Fruit fly (Drosophila melanogaster) whole organism, embryonic: Measurements from ENCODE around the gene Cpr.

ENCODE experiments used
- ATbp ChIP-seq: fragments of 200-800 bp; sonication (Bioruptor generic); optimal IDR thresholded peaks from 2 replicates; lab custom pipeline; 2017; ENCODE audit warnings: missing biosample characterization, mild to moderate bottlenecking, missing genetic modification characterization, missing genetic modification reagents
- Atf3 ChIP-seq: fragments of 200-800 bp; sonication (Bioruptor generic); optimal IDR thresholded peaks from 3 replicates; lab custom pipeline; 2016; ENCODE audit warnings: missing biosample characterization, missing genetic modification characterization
- Atf6 ChIP-seq: fragments of 200-800 bp; sonication (Bioruptor generic); IDR thresholded peaks from 2 replicates; pipeline ENCODE4 v1.3.6; 2022; ENCODE audit warnings: missing biosample characterization, missing genetic modification characterization
- CG10274 ChIP-seq: fragments of 200-800 bp; sonication (Bioruptor generic); optimal IDR thresholded peaks from 3 replicates; lab custom pipeline; 2017; ENCODE audit warnings: missing biosample characterization, mild to moderate bottlenecking, missing genetic modification characterization
- CG10321 ChIP-seq: fragments of 200-800 bp; sonication (Bioruptor generic); IDR thresholded peaks from 2 replicates; pipeline ENCODE4 v1.3.6; 2022; ENCODE audit warnings: missing biosample characterization, missing genetic modification characterization
- CG12942 ChIP-seq: fragments of 200-800 bp; sonication (Bioruptor generic); optimal IDR thresholded peaks from 3 replicates; lab custom pipeline; 2016; ENCODE audit warnings: missing biosample characterization, missing genetic modification characterization
- CG14710 ChIP-seq: fragments of 200-800 bp; sonication (Bioruptor generic); optimal IDR thresholded peaks from 3 replicates; lab custom pipeline; 2019; ENCODE audit warnings: missing biosample characterization, mild to moderate bottlenecking, missing genetic modification characterization, moderate library complexity
- CG1603 ChIP-seq: fragments of 200-800 bp; sonication (Bioruptor generic); optimal IDR thresholded peaks from 2 replicates; lab custom pipeline; 2019; ENCODE audit warnings: missing biosample characterization, mild to moderate bottlenecking, missing genetic modification characterization, moderate library complexity
- CG17829 ChIP-seq: fragments of 200-800 bp; optimal IDR thresholded peaks from 2 replicates; lab custom pipeline; 2019; ENCODE audit warnings: missing biosample characterization, mild to moderate bottlenecking, missing genetic modification characterization, moderate library complexity
- CG1832 ChIP-seq: fragments of 200-800 bp; sonication (Bioruptor generic); optimal IDR thresholded peaks from 2 replicates; lab custom pipeline; 2017; ENCODE audit warnings: missing biosample characterization, mild to moderate bottlenecking, missing genetic modification characterization, inconsistent platforms
- CG18764 ChIP-seq: fragments of 200-800 bp; sonication (Bioruptor generic); optimal IDR thresholded peaks from 3 replicates; lab custom pipeline; 2016; ENCODE audit warnings: missing biosample characterization, missing genetic modification characterization
- CG2712 ChIP-seq: fragments of 200-800 bp; optimal IDR thresholded peaks from 3 replicates; lab custom pipeline; 2019; ENCODE audit warnings: missing biosample characterization, mild to moderate bottlenecking, missing genetic modification characterization, moderate library complexity
- CG32532 ChIP-seq: fragments of 200-800 bp; sonication (Bioruptor generic); IDR thresholded peaks from 2 replicates; pipeline ENCODE4 v1.3.6; 2022; ENCODE audit warnings: missing biosample characterization, missing genetic modification characterization
- CG3281 ChIP-seq: fragments of 200-800 bp; sonication (Bioruptor generic); optimal IDR thresholded peaks from 3 replicates; lab custom pipeline; 2017; ENCODE audit warnings: missing biosample characterization, mild to moderate bottlenecking, missing genetic modification characterization
- CG43689 ChIP-seq: fragments of 200-800 bp; sonication (Bioruptor generic); IDR thresholded peaks from 2 replicates; pipeline ENCODE4 v1.3.6; 2022; ENCODE audit warnings: missing biosample characterization, missing genetic modification characterization
- CG5180 ChIP-seq: fragments of 200-800 bp; sonication (Bioruptor generic); optimal IDR thresholded peaks from 3 replicates; lab custom pipeline; 2017; ENCODE audit warnings: missing biosample characterization, missing genetic modification characterization, mild to moderate bottlenecking, moderate library complexity, missing genetic modification reagents
- CG6654 ChIP-seq: fragments of 200-800 bp; sonication (Bioruptor generic); optimal IDR thresholded peaks from 2 replicates; lab custom pipeline; 2017; ENCODE audit warnings: missing biosample characterization, mild to moderate bottlenecking, missing genetic modification characterization
- CG6791 ChIP-seq: fragments of 200-800 bp; sonication (Bioruptor generic); IDR thresholded peaks from 3 replicates; pipeline ENCODE4 v1.3.6; 2022; ENCODE audit warnings: missing biosample characterization, missing genetic modification characterization; ENCODE audit not compliant: partially characterized antibody
- CG7357 ChIP-seq: fragments of 200-800 bp; sonication (Bioruptor generic); IDR thresholded peaks from 3 replicates; pipeline ENCODE4 v1.3.6; 2022; ENCODE audit warnings: missing biosample characterization, missing genetic modification characterization
- CG8478 ChIP-seq: fragments of >200 bp; optimal IDR thresholded peaks from 2 replicates; lab custom pipeline; 2018
- CG8924 ChIP-seq: fragments of 200-800 bp; optimal IDR thresholded peaks from 3 replicates; lab custom pipeline; 2019; ENCODE audit warnings: missing biosample characterization, mild to moderate bottlenecking, missing genetic modification characterization, moderate library complexity
- CG9727 ChIP-seq: fragments of 200-800 bp; sonication (Bioruptor generic); optimal IDR thresholded peaks from 3 replicates; lab custom pipeline; 2017; ENCODE audit warnings: missing biosample characterization, mild to moderate bottlenecking, missing genetic modification characterization
- Deaf1 ChIP-seq: fragments of 200-800 bp; optimal IDR thresholded peaks from 3 replicates; lab custom pipeline; 2019; ENCODE audit warnings: missing biosample characterization, mild to moderate bottlenecking, missing genetic modification characterization, moderate library complexity
- Dfd ChIP-seq, 2 experiments: fragments of >200 bp; optimal IDR thresholded peaks; 2 replicates each; lab custom pipeline; 2017; ENCODE audit warnings: missing biosample characterization in 2 of 2, missing genetic modification characterization in 2 of 2
- Dip2 ChIP-seq: fragments of 200-800 bp; sonication (Bioruptor generic); IDR thresholded peaks from 2 replicates; pipeline ENCODE4 v1.3.6; 2022; ENCODE audit warnings: missing biosample characterization, missing genetic modification characterization
- Fer3 ChIP-seq: fragments of 200-800 bp; sonication (Bioruptor generic); optimal IDR thresholded peaks from 2 replicates; lab custom pipeline; 2018; ENCODE audit warnings: missing biosample characterization, mild to moderate bottlenecking, missing genetic modification characterization, moderate library complexity
- Kr ChIP-seq: fragments of 200-800 bp; sonication (Bioruptor generic); optimal IDR thresholded peaks from 2 replicates; lab custom pipeline; 2017; ENCODE audit warnings: missing biosample characterization, mild to moderate bottlenecking, missing genetic modification characterization
- Sox102F ChIP-seq: fragments of 200-800 bp; sonication (Bioruptor generic); optimal IDR thresholded peaks from 2 replicates; lab custom pipeline; 2018; ENCODE audit warnings: missing biosample characterization, mild to moderate bottlenecking, missing genetic modification characterization, moderate library complexity
- Stat92E ChIP-seq, 3 experiments: fragments of >200 bp in 2 of 3; fragments of 200-800 bp in 1 of 3; sonication (Bioruptor generic) in 1 of 3; optimal IDR thresholded peaks; 2 replicates each; lab custom pipeline; 2017 to 2019; ENCODE audit warnings: missing biosample characterization in 3 of 3, missing genetic modification characterization in 3 of 3, mild to moderate bottlenecking in 1 of 3, moderate library complexity in 1 of 3
- Taf1 ChIP-seq: fragments of 200-800 bp; sonication (Bioruptor generic); IDR thresholded peaks from 2 replicates; pipeline ENCODE4 v1.3.6; 2022; ENCODE audit warnings: missing biosample characterization, missing genetic modification characterization
- caup ChIP-seq: fragments of 200-800 bp; sonication (Bioruptor generic); optimal IDR thresholded peaks from 3 replicates; lab custom pipeline; 2017; ENCODE audit warnings: missing biosample characterization, mild to moderate bottlenecking, missing genetic modification characterization, moderate library complexity; ENCODE audit not compliant: severe bottlenecking
- ci ChIP-seq: fragments of 200-800 bp; sonication (Bioruptor generic); IDR thresholded peaks from 3 replicates; pipeline ENCODE4 v1.3.6; 2022; ENCODE audit warnings: missing biosample characterization, missing genetic modification characterization
- da ChIP-seq: fragments of 200-800 bp; sonication (Bioruptor generic); optimal IDR thresholded peaks from 2 replicates; lab custom pipeline; 2016; ENCODE audit warnings: missing biosample characterization, missing genetic modification characterization
- dan ChIP-seq: fragments of 200-800 bp; sonication (Bioruptor generic); IDR thresholded peaks from 2 replicates; pipeline ENCODE4 v1.3.6; 2022; ENCODE audit warnings: missing biosample characterization, missing genetic modification characterization
- dmrt99B ChIP-seq: fragments of 200-800 bp; sonication (Bioruptor generic); optimal IDR thresholded peaks from 2 replicates; lab custom pipeline; 2018; ENCODE audit warnings: missing biosample characterization, mild to moderate bottlenecking, missing genetic modification characterization, moderate library complexity
- dysf ChIP-seq: fragments of 200-800 bp; sonication (Bioruptor generic); IDR thresholded peaks from 3 replicates; pipeline ENCODE4 v1.3.6; 2022; ENCODE audit warnings: missing biosample characterization, missing genetic modification characterization
- ewg ChIP-seq: fragments of 200-800 bp; sonication (Bioruptor generic); optimal IDR thresholded peaks from 3 replicates; lab custom pipeline; 2017; ENCODE audit warnings: mild to moderate bottlenecking, missing biosample characterization, missing genetic modification reagents, missing genetic modification characterization
- grau ChIP-seq: fragments of 200-800 bp; optimal IDR thresholded peaks from 3 replicates; lab custom pipeline; 2019; ENCODE audit warnings: missing biosample characterization, mild to moderate bottlenecking, missing genetic modification characterization, moderate library complexity
- gro ChIP-seq: fragments of 200-800 bp; sonication (Bioruptor generic); optimal IDR thresholded peaks from 2 replicates; lab custom pipeline; 2016; ENCODE audit warnings: missing biosample characterization, missing genetic modification characterization
- ham ChIP-seq: fragments of 200-800 bp; sonication (Bioruptor generic); IDR thresholded peaks from 2 replicates; pipeline ENCODE4 v1.3.6; 2022; ENCODE audit warnings: missing biosample characterization, missing genetic modification characterization
- ind ChIP-seq: fragments of 200-800 bp; sonication (Bioruptor generic); optimal IDR thresholded peaks from 3 replicates; lab custom pipeline; 2016; ENCODE audit warnings: missing biosample characterization, missing genetic modification characterization
- insv ChIP-seq, 2 experiments: fragments of 200-800 bp; sonication (Bioruptor generic); optimal IDR thresholded peaks; 3 replicates each; lab custom pipeline; 2016 to 2018; ENCODE audit warnings: missing biosample characterization in 2 of 2, missing genetic modification characterization in 2 of 2
- jigr1 ChIP-seq: fragments of 200-800 bp; sonication (Bioruptor generic); IDR thresholded peaks from 3 replicates; pipeline ENCODE4 v1.3.6; 2022; ENCODE audit warnings: missing biosample characterization, missing genetic modification characterization
- jumu ChIP-seq: fragments of 200-800 bp; sonication (Bioruptor generic); optimal IDR thresholded peaks from 3 replicates; lab custom pipeline; 2016; ENCODE audit warnings: missing biosample characterization, missing genetic modification characterization
- salm ChIP-seq: fragments of 200-800 bp; sonication (Bioruptor generic); optimal IDR thresholded peaks from 2 replicates; lab custom pipeline; 2018; ENCODE audit warnings: missing biosample characterization, mild to moderate bottlenecking, missing genetic modification characterization
- sc ChIP-seq, 3 experiments: fragments of >200 bp in 2 of 3; fragments of 200-800 bp in 1 of 3; sonication (Bioruptor generic) in 1 of 3; optimal IDR thresholded peaks; 2 replicates in 2 of 3; 3 replicates in 1 of 3; lab custom pipeline; 2017; ENCODE audit warnings: mild to moderate bottlenecking in 1 of 3, missing biosample characterization in 1 of 3, missing genetic modification characterization in 1 of 3, missing genetic modification reagents in 1 of 3
- sens ChIP-seq: fragments of 200-800 bp; sonication (Bioruptor generic); peaks from one replicate; lab custom pipeline; 2016; ENCODE audit warnings: missing biosample characterization, missing genetic modification characterization
- sens-2 ChIP-seq: fragments of 200-800 bp; sonication (Bioruptor generic); IDR thresholded peaks from 2 replicates; pipeline ENCODE4 v1.3.6; 2022; ENCODE audit warnings: missing biosample characterization, missing genetic modification characterization
- slbo ChIP-seq: fragments of 200-800 bp; sonication (Bioruptor generic); IDR thresholded peaks from 2 replicates; pipeline ENCODE4 v1.3.6; 2022; ENCODE audit warnings: missing biosample characterization, missing genetic modification characterization
- tin ChIP-seq: fragments of 200-800 bp; sonication (Bioruptor generic); optimal IDR thresholded peaks from 3 replicates; lab custom pipeline; 2016; ENCODE audit warnings: missing biosample characterization, missing genetic modification characterization
- zen ChIP-seq: fragments of 200-800 bp; sonication (Bioruptor generic); optimal IDR thresholded peaks from 3 replicates; lab custom pipeline; 2018; ENCODE audit warnings: missing biosample characterization, mild to moderate bottlenecking, missing genetic modification characterization, moderate library complexity

The Cpr gene

DNA sequence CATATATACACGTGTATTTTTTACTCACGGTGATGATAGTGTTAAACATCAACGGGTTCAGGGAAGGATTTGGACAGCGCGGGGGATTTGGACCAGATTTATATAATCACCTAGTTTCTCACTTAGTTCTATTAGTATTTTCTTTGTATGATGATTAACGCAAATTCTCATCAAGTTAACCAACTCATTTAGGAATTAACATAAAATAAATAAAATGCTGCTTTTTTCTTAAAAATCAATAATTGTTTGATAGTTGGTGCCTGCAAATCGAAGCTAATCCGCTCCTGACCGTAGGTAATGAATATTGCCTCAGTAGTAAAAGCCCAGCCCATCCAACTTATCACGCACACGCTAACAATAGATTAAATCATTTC is 13.2 kb downstream of the Cpr start (continued):
- TF ChIP-seq ewg (peak; percentile 49), ci (peak; percentile 47; the same call in 1 of the 3 replicates), CG3281 (GFP tag; lab: Kevin White, UChicago) (peak; percentile 90), da (GFP tag; lab: Kevin White, UChicago) (peak; percentile 38), caup (GFP tag; lab: Kevin White, UChicago) (peak; percentile 84), salm (tag; lab: Kevin White, UChicago) (peak; percentile 42), dysf (GFP tag; lab: Robert Waterston, UW) (peak; percentile 94), Stat92E (GFP tag; optimal IDR thresholded peaks at IDR 0.05; lab: Kevin White, UChicago) (no peak), dmrt99B (peak; percentile 92), Atf3 (GFP tag; lab: Kevin White, UChicago) (peak; percentile 56), insv (GFP tag; optimal IDR thresholded peaks at IDR 0.05; lab: Kevin White, UChicago) (peak in 1 of 2 experiments; percentile 35), CG32532 (peak; percentile 87), jumu (peak; percentile 76), sc (optimal IDR thresholded peaks at IDR 0.05; lab: Kevin White, UChicago) (no peak), sc (GFP tag; optimal IDR thresholded peaks at IDR 0.05; lab: Kevin White, UChicago) (no peak), grau (tag; lab: Kevin White, UChicago) (peak; percentile 90), tin (peak; percentile 81), CG6654 (peak; percentile 60), CG18764 (GFP tag; lab: Kevin White, UChicago) (peak; percentile 50), Dip2 (GFP tag; lab: Robert Waterston, UW) (no peak), CG7357 (GFP tag; lab: Robert Waterston, UW) (peak; percentile 78), sens (peak; percentile 94), Fer3 (peak; percentile 90), dan (GFP tag; lab: Robert Waterston, UW) (no peak), Dfd (GFP tag; optimal IDR thresholded peaks at IDR 0.05; lab: Kevin White, UChicago) (no peak), ham (peak; percentile 51; the same call in 1 of the 2 replicates), CG10321 (GFP tag; lab: Robert Waterston, UW) (no peak), ATbp (GFP tag; lab: Kevin White, UChicago) (peak; percentile 56), CG8924 (tag; lab: Kevin White, UChicago) (peak; percentile 87), CG6791 (GFP tag; lab: Robert Waterston, UW) (no peak), CG10274 (GFP tag; lab: Kevin White, UChicago) (peak; percentile 64), CG12942 (GFP tag; lab: Kevin White, UChicago) (peak; percentile 55), Sox102F (peak; percentile 79), Kr (GFP tag; lab: Kevin White, UChicago) (no peak), CG9727 (GFP tag; lab: Kevin White, UChicago) (peak; percentile 72), CG1832 (GFP tag; lab: Kevin White, UChicago) (no peak), CG43689 (GFP tag; lab: Robert Waterston, UW) (peak; percentile 69), CG5180 (GFP tag; lab: Kevin White, UChicago) (peak; percentile 64), zen (tag; lab: Kevin White, UChicago) (peak; percentile 52), CG14710 (peak; percentile 27), CG8478 (lab: Kevin White, UChicago) (no peak), Deaf1 (tag; lab: Kevin White, UChicago) (peak; percentile 66), jigr1 (peak; percentile 79; the same call in 2 of the 3 replicates), gro (GFP tag; lab: Kevin White, UChicago) (peak; percentile 83), slbo (peak; percentile 94), sens-2 (GFP tag; lab: Robert Waterston, UW) (no peak), CG17829 (tag; lab: Kevin White, UChicago) (peak; percentile 70), Taf1 (GFP tag; lab: Robert Waterston, UW) (peak; percentile 90), CG1603 (peak; percentile 42), Atf6 (GFP tag; lab: Robert Waterston, UW) (peak; percentile 86), ind (peak; percentile 85), CG2712 (tag; lab: Kevin White, UChicago) (peak; percentile 78)
